Fruit fly (Drosophila melanogaster): ENCODE measurements around the gene CG34174.

DNA sequence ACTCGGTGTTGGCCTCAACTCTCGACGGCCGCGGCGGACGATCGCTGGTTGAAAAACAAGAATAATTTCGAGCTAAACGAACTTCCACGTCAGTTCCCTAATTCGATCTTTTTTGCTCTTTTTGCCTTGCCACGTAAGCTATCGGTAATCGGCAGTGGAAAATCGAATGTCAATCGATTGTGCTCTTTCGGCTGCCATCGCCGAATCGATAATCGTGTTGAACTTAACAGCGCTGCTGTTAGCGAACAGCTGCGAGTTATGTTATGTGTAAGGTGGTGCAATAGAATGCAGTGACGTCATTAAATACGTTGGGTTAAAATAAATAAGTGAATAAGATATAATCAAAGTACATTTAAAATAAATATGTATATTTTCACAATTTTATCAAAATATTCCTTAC is 22.7 kb downstream of the CG34174 start, which contains the start of gene Sec24CD:
- TF ChIP-seq Ets21C (GFP tag; optimal IDR thresholded peaks at IDR 0.05) (no peak), CG34406 (GFP tag; optimal IDR thresholded peaks at IDR 0.05) (no peak)

All from whole organism, prepupa.